Worm (Caenorhabditis elegans) whole organism, young adult: ENCODE measurements around the gene C10C5.5.
A peak's percentile ranks its signal among the peaks of the same experiment; 100 is the strongest.

Experiments
- B0035.1 ChIP-seq: sonication (generic microtip); optimal IDR thresholded peaks from 2 replicates; lab custom pipeline; 2016; ENCODE audit warnings: missing genetic modification characterization, mild to moderate bottlenecking, missing compliant biosample characterization, missing genotype, missing genetic modification reagents
- F33H1.4 ChIP-seq: fragments of 200-800 bp; sonication (Bioruptor generic); IDR thresholded peaks from 2 replicates; pipeline ENCODE4 v1.3.6; 2022; ENCODE audit warnings: missing genetic modification reagents, missing genetic modification characterization, missing compliant biosample characterization
- F49E8.2 ChIP-seq: sonication (generic microtip); optimal IDR thresholded peaks from 3 replicates; lab custom pipeline; 2017; ENCODE audit warnings: missing genetic modification characterization, mild to moderate bottlenecking, missing compliant biosample characterization, antibody characterized with exemption, moderate library complexity; ENCODE audit not compliant: insufficient read depth
- F52B5.7 ChIP-seq: sonication (generic microtip); optimal IDR thresholded peaks from 2 replicates; lab custom pipeline; 2016; ENCODE audit warnings: mild to moderate bottlenecking, missing genetic modification characterization, missing compliant biosample characterization
- F55B11.4 ChIP-seq: sonication (generic microtip); optimal IDR thresholded peaks from 2 replicates; lab custom pipeline; 2016; ENCODE audit warnings: missing compliant biosample characterization, missing genetic modification characterization, borderline replicate concordance; ENCODE audit not compliant: insufficient read depth
- Y53F4B.3 ChIP-seq: fragments of 200-800 bp; sonication (Bioruptor generic); IDR thresholded peaks from 2 replicates; pipeline ENCODE4 v1.3.6; 2022; ENCODE audit warnings: missing genetic modification reagents, missing genetic modification characterization, missing compliant biosample characterization
- Y53G8AR.9 ChIP-seq: fragments of 200-800 bp; sonication (Bioruptor generic); conservative IDR thresholded peaks from 2 replicates; pipeline ENCODE4 v1.3.6; 2022; ENCODE audit warnings: missing genetic modification reagents, missing genetic modification characterization, missing compliant biosample characterization
- ama-1 ChIP-seq, 3 experiments: fragments of 150-350 bp in 1 of 3; sonication (generic microtip) in 2 of 3; optimal IDR thresholded peaks; 2 replicates each; lab custom pipeline; 2014 to 2018; ENCODE audit warnings: missing biosample characterization in 2 of 3, missing genetic modification characterization in 2 of 3, missing genetic modification reagents in 2 of 3
- bed-2 ChIP-seq: fragments of 200-800 bp; sonication (Bioruptor generic); IDR thresholded peaks from 2 replicates; pipeline ENCODE4 v1.3.6; 2022; ENCODE audit warnings: missing genetic modification reagents, missing genetic modification characterization, missing compliant biosample characterization
- cebp-1 ChIP-seq, 2 experiments: fragments of 200-800 bp in 1 of 2; sonication (Bioruptor generic) in 1 of 2; sonication (generic microtip) in 1 of 2; IDR thresholded peaks in 1 of 2; optimal IDR thresholded peaks in 1 of 2; 2 replicates each; pipeline versions ENCODE4 v1.3.6 to Lab custom; 2017 to 2022; ENCODE audit warnings: missing compliant biosample characterization in 2 of 2, missing genetic modification characterization in 2 of 2, mild to moderate bottlenecking in 1 of 2, missing genetic modification reagents in 1 of 2, moderate library complexity in 1 of 2
- ceh-27 ChIP-seq: fragments of 200-800 bp; sonication (Bioruptor generic); optimal IDR thresholded peaks from 2 replicates; lab custom pipeline; 2018; ENCODE audit warnings: mild to moderate bottlenecking, missing genetic modification characterization, moderate library complexity, missing compliant biosample characterization
- ceh-91 ChIP-seq: fragments of 200-800 bp; sonication (Bioruptor generic); IDR thresholded peaks from 2 replicates; pipeline ENCODE4 v1.3.6; 2022; ENCODE audit warnings: missing genetic modification reagents, missing genetic modification characterization, missing compliant biosample characterization
- dox-1 ChIP-seq: fragments of 200-800 bp; sonication (Bioruptor generic); IDR thresholded peaks from 2 replicates; pipeline ENCODE4 v1.3.6; 2022; ENCODE audit warnings: missing genetic modification reagents, missing genetic modification characterization, missing compliant biosample characterization
- dpl-1 ChIP-seq: fragments of 150-350 bp; optimal IDR thresholded peaks from 2 replicates; lab custom pipeline; 2014; ENCODE audit warnings: missing biosample characterization, missing genetic modification reagents, missing genetic modification characterization
- efl-1 ChIP-seq: fragments of 150-350 bp; optimal IDR thresholded peaks from 2 replicates; lab custom pipeline; 2014; ENCODE audit warnings: missing biosample characterization, missing genetic modification reagents, missing genetic modification characterization
- ekl-4 ChIP-seq: fragments of 200-800 bp; sonication (Bioruptor generic); IDR thresholded peaks from 2 replicates; pipeline ENCODE4 v1.3.6; 2022; ENCODE audit warnings: missing genetic modification reagents, missing genetic modification characterization, missing compliant biosample characterization
- gei-17 ChIP-seq: fragments of 200-800 bp; sonication (Bioruptor generic); optimal IDR thresholded peaks from 2 replicates; lab custom pipeline; 2018; ENCODE audit warnings: mild to moderate bottlenecking, missing genetic modification characterization, missing compliant biosample characterization
- hmg-1.2 ChIP-seq: fragments of 200-800 bp; sonication (Bioruptor generic); IDR thresholded peaks from 2 replicates; pipeline ENCODE4 v1.3.6; 2022; ENCODE audit warnings: missing genetic modification reagents, missing genetic modification characterization, missing compliant biosample characterization
- hsf-1 ChIP-seq: fragments of 200-800 bp; sonication (Bioruptor generic); IDR thresholded peaks from 2 replicates; pipeline ENCODE4 v1.3.6; 2022; ENCODE audit warnings: missing genetic modification reagents, missing genetic modification characterization, missing compliant biosample characterization
- lin-35 ChIP-seq, 3 experiments: fragments of 150-350 bp in 2 of 3; sonication (generic microtip) in 1 of 3; optimal IDR thresholded peaks; 2 replicates each; lab custom pipeline; 2014 to 2018; ENCODE audit warnings: missing biosample characterization in 3 of 3, missing genetic modification characterization in 3 of 3, missing genetic modification reagents in 3 of 3
- lin-40 ChIP-seq: sonication (generic microtip); optimal IDR thresholded peaks from 2 replicates; lab custom pipeline; 2016; ENCODE audit warnings: missing genetic modification characterization, mild to moderate bottlenecking, missing compliant biosample characterization, missing genotype, missing genetic modification reagents
- lin-54 ChIP-seq: fragments of 200-800 bp; sonication (Bioruptor generic); optimal IDR thresholded peaks from 2 replicates; lab custom pipeline; 2018; ENCODE audit warnings: mild to moderate bottlenecking, missing genetic modification characterization, missing compliant biosample characterization
- lsl-1 ChIP-seq: fragments of 200-800 bp; sonication (Bioruptor generic); optimal IDR thresholded peaks from 2 replicates; lab custom pipeline; 2018; ENCODE audit warnings: mild to moderate bottlenecking, missing genetic modification characterization, moderate library complexity, missing compliant biosample characterization
- madf-6 ChIP-seq: fragments of 200-800 bp; sonication (Bioruptor generic); IDR thresholded peaks from 2 replicates; pipeline ENCODE4 v1.3.6; 2022; ENCODE audit warnings: missing genetic modification reagents, missing genetic modification characterization, missing compliant biosample characterization
- madf-8 ChIP-seq: fragments of 200-800 bp; sonication (Bioruptor generic); conservative IDR thresholded peaks from 2 replicates; pipeline ENCODE4 v1.3.6; 2022; ENCODE audit warnings: missing genetic modification reagents, missing genetic modification characterization, missing compliant biosample characterization
- mcd-1 ChIP-seq: fragments of 200-800 bp; sonication (Bioruptor generic); IDR thresholded peaks from 2 replicates; pipeline ENCODE4 v1.3.6; 2022; ENCODE audit warnings: missing genetic modification reagents, missing genetic modification characterization, missing compliant biosample characterization
- nfya-1 ChIP-seq: sonication (generic microtip); optimal IDR thresholded peaks from 2 replicates; lab custom pipeline; 2017; ENCODE audit warnings: antibody characterized with exemption, missing compliant biosample characterization, missing genetic modification characterization, borderline replicate concordance; ENCODE audit not compliant: insufficient read depth
- nfya-2 ChIP-seq: fragments of 200-800 bp; sonication (Bioruptor generic); IDR thresholded peaks from 2 replicates; pipeline ENCODE4 v1.3.6; 2022; ENCODE audit warnings: missing genetic modification reagents, missing genetic modification characterization, missing compliant biosample characterization
- nhr-179 ChIP-seq: sonication (generic microtip); optimal IDR thresholded peaks from 2 replicates; lab custom pipeline; 2016; ENCODE audit warnings: mild to moderate bottlenecking, missing genetic modification characterization, missing compliant biosample characterization
- nhr-27 ChIP-seq: fragments of 200-800 bp; sonication (Bioruptor generic); optimal IDR thresholded peaks from 2 replicates; lab custom pipeline; 2018; ENCODE audit warnings: mild to moderate bottlenecking, missing genetic modification characterization, moderate library complexity, missing compliant biosample characterization
- nhr-80 ChIP-seq: sonication (generic microtip); optimal IDR thresholded peaks from 2 replicates; lab custom pipeline; 2016; ENCODE audit warnings: missing genetic modification characterization, missing compliant biosample characterization
- snpc-1.1 ChIP-seq: sonication (generic microtip); optimal IDR thresholded peaks from 2 replicates; lab custom pipeline; 2017; ENCODE audit warnings: missing genetic modification characterization, mild to moderate bottlenecking, missing compliant biosample characterization, antibody characterized with exemption, moderate library complexity, missing genotype, missing genetic modification reagents; ENCODE audit not compliant: insufficient read depth
- snpc-1.3 ChIP-seq: sonication (generic microtip); optimal IDR thresholded peaks from 2 replicates; lab custom pipeline; 2017; ENCODE audit warnings: missing genetic modification characterization, mild to moderate bottlenecking, missing compliant biosample characterization, antibody characterized with exemption, moderate library complexity, missing genotype, missing genetic modification reagents; ENCODE audit not compliant: insufficient read depth
- snpc-3.4 ChIP-seq: sonication (generic microtip); optimal IDR thresholded peaks from 2 replicates; lab custom pipeline; 2017; ENCODE audit warnings: missing genetic modification characterization, mild to moderate bottlenecking, missing compliant biosample characterization, antibody characterized with exemption, moderate library complexity, missing genotype, missing genetic modification reagents
- snpc-4 ChIP-seq, 5 experiments: fragments of 150-350 bp in 1 of 5; sonication (generic microtip) in 4 of 5; optimal IDR thresholded peaks; 2 replicates each; lab custom pipeline; 2014 to 2018; ENCODE audit warnings: missing genetic modification characterization in 5 of 5, missing biosample characterization in 3 of 5, antibody characterized with exemption in 2 of 5, mild to moderate bottlenecking in 2 of 5, missing compliant biosample characterization in 2 of 5, missing genotype in 2 of 5, moderate library complexity in 2 of 5, missing genetic modification reagents in 1 of 5
- sptf-2 ChIP-seq: fragments of 200-800 bp; sonication (Bioruptor generic); optimal IDR thresholded peaks from 2 replicates; lab custom pipeline; 2018; ENCODE audit warnings: mild to moderate bottlenecking, missing genetic modification characterization, missing compliant biosample characterization
- tbp1 ChIP-seq: fragments of 200-800 bp; sonication (Bioruptor generic); optimal IDR thresholded peaks from 2 replicates; lab custom pipeline; 2018; ENCODE audit warnings: mild to moderate bottlenecking, missing genetic modification characterization, missing compliant biosample characterization
- tbx-9 ChIP-seq: sonication (generic microtip); optimal IDR thresholded peaks from 2 replicates; lab custom pipeline; 2016; ENCODE audit warnings: borderline replicate concordance, missing genetic modification characterization, inconsistent platforms, missing compliant biosample characterization
- xnd-1 ChIP-seq: sonication (generic microtip); optimal IDR thresholded peaks from 2 replicates; lab custom pipeline; 2016; ENCODE audit warnings: missing genotype, missing genetic modification reagents, missing genetic modification characterization, missing compliant biosample characterization
- zim-3 ChIP-seq: sonication (generic microtip); optimal IDR thresholded peaks from 2 replicates; lab custom pipeline; 2017; ENCODE audit warnings: mild to moderate bottlenecking, missing genetic modification characterization, moderate library complexity, missing compliant biosample characterization

The C10C5.5 gene

DNA sequence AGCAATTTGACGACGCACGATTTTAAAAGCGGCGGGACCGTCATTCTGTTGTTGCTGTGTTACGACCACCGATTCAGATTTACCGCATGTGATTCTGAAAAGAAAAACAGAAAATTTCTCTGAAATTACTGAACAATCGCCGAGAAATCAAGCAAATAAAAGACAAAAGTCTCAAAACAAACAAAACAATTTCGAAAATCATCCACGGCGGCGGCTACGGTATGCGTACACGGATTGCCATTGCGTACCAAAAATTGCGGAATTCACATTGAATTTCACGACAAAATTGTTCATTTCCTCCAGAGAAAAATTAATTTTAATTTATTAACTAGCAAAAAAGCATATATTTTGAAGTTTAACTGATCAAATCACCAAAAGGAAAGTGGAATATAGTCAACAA is 14.8 kb upstream of the C10C5.5 start, which contains the start of gene pezo-1:
Gene pezo-1, minus strand, starts transcription at position 101 of the 400 bp plus-strand sequence.
- TF ChIP-seq lsl-1 (GFP tag; lab: Kevin White, UChicago) (peak; percentile 28), F33H1.4 (GFP tag; lab: Robert Waterston, UW) (no peak), hsf-1 (GFP tag; lab: Robert Waterston, UW) (0 out of 2 replicates have a peak, but pooled peaks have one; percentile 25), snpc-3.4 (tag; lab: Kevin White, UChicago) (peak; percentile 11)

DNA sequence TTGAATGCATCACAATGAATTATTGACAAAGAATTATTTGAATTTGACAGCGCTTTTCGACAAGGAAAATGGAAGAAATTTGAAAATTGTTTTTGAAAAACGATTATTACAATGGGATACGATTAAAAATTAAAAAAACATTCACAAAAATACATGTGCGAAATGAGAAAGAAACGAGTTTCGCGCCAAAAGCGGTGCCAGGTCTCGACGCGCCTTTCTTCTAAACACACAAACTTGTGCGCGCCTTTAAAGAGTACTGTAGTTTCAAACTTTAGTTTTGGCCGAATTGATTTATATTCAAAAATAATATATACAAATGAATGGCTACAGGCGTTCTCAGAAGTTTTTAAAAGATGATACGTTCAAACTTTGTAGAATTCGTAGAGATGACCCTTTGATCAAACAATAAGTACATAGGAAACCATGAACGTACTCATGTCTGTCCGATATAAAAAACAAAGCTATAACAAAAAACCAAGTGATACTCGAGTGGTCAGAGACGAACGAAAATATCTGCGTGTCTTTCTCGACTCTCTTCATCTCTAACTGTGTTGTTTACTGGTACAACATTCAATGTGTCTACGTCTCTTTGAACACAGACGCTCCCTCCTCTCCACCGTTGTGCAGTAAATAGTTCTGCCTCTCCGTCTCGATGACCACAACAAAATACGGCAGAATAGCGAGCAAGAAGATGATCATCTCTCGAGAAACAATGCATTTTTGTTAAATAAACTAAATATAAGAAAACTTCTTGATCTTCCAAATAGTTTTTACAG is 13.2 kb upstream of the C10C5.5 start:
- TF ChIP-seq gei-17 (GFP tag; lab: Kevin White, UChicago) (no peak), snpc-1.1 (tag; lab: Kevin White, UChicago) (peak; percentile 37), nfya-1 (tag; lab: Kevin White, UChicago) (no peak), lin-40 (peak; percentile 8), F52B5.7 (tag; lab: Kevin White, UChicago) (no peak), mcd-1 (GFP tag; lab: Robert Waterston, UW) (peak; percentile 35; the same call in 1 of the 2 replicates), F55B11.4 (tag; lab: Kevin White, UChicago) (no peak), Y53G8AR.9 (no peak), lsl-1 (GFP tag; lab: Kevin White, UChicago) (peak; percentile 90), tbp1 (GFP tag; lab: Kevin White, UChicago) (peak; percentile 13), lin-35 (GFP tag; optimal IDR thresholded peaks at IDR 0.05; lab: Kevin White, UChicago) (no peak), hmg-1.2 (GFP tag; lab: Robert Waterston, UW) (peak; percentile 35; the same call in 1 of the 2 replicates), zim-3 (tag; lab: Kevin White, UChicago) (no peak), F49E8.2 (peak; percentile 42), snpc-3.4 (tag; lab: Kevin White, UChicago) (peak; percentile 70), madf-6 (GFP tag; lab: Robert Waterston, UW) (peak; percentile 96), hsf-1 (GFP tag; lab: Robert Waterston, UW) (0 out of 2 replicates have a peak, but pooled peaks have one; percentile 16), tbx-9 (no peak), dpl-1 (GFP tag; lab: Kevin White, UChicago) (peak; percentile 76), cebp-1 (GFP tag; IDR thresholded peaks at IDR 0.05; lab: Robert Waterston, UW) (no peak), cebp-1 (tag; optimal IDR thresholded peaks at IDR 0.05; lab: Kevin White, UChicago) (no peak), nfya-2 (GFP tag; lab: Robert Waterston, UW) (no peak), snpc-1.3 (tag; lab: Kevin White, UChicago) (peak; percentile 67), lin-54 (peak; percentile 70), ceh-91 (peak; percentile 76), bed-2 (GFP tag; lab: Robert Waterston, UW) (no peak), nhr-179 (tag; lab: Kevin White, UChicago) (no peak), nhr-27 (tag; lab: Kevin White, UChicago) (no peak), snpc-4 (GFP tag; optimal IDR thresholded peaks at IDR 0.05; lab: Kevin White, UChicago) (peak; percentile 10), snpc-4 (tag; optimal IDR thresholded peaks at IDR 0.05; lab: Kevin White, UChicago) (peak in 2 of 4 experiments; percentile 9 to 48), ekl-4 (GFP tag; lab: Robert Waterston, UW) (peak; percentile 31; the same call in 1 of the 2 replicates), sptf-2 (GFP tag; lab: Kevin White, UChicago) (no peak), B0035.1 (no peak), Y53F4B.3 (GFP tag; lab: Robert Waterston, UW) (no peak), ceh-27 (GFP tag; lab: Kevin White, UChicago) (peak; percentile 24), xnd-1 (tag; lab: Kevin White, UChicago) (peak; percentile 89), dox-1 (0 out of 2 replicates have a peak, but pooled peaks have one; percentile 13), efl-1 (GFP tag; lab: Kevin White, UChicago) (peak; percentile 92), madf-8 (GFP tag; lab: Robert Waterston, UW) (peak; percentile 82), ama-1 (optimal IDR thresholded peaks at IDR 0.05; lab: Kevin White, UChicago) (no peak), ama-1 (GFP tag; optimal IDR thresholded peaks at IDR 0.05; lab: Kevin White, UChicago) (no peak), nhr-80 (tag; lab: Kevin White, UChicago) (peak; percentile 15)
